Fruit fly (Drosophila melanogaster) Kc167 (cell line): ENCODE data around the gene CG12783.

ENCODE experiments used
- Myc ChIP-seq: fragments of >200 bp; optimal IDR thresholded peaks from 2 replicates; lab custom pipeline; 2017; ENCODE audit warnings: missing external identifiers
- h ChIP-seq: fragments of >200 bp; optimal IDR thresholded peaks from 3 replicates; lab custom pipeline; 2018; ENCODE audit warnings: missing external identifiers
- insv ChIP-seq: fragments of >200 bp; optimal IDR thresholded peaks from 3 replicates; lab custom pipeline; 2018; ENCODE audit warnings: missing external identifiers
- psq ChIP-seq: fragments of >200 bp; optimal IDR thresholded peaks from 2 replicates; lab custom pipeline; 2017; ENCODE audit warnings: missing external identifiers

DNA sequence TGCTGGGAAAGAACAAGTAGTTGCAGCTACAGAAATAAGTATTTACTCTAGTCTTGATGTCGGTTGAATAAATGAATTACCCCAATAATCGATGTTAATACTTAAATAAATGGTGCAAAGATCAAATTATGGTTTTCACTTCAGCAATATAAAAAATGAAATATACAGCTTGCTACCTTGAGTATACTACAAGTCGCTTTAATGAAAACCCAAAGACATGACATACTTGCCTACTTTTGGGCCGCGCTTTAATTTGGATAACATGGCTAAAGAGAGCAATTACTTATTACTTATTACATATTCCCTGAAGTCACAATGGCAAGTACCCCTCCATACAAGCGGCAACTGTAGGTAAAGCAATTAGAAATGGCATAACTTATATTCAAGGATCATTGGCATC is 2.0 kb downstream of the CG12783 start:
- TF ChIP-seq insv (lab: Kevin White, UChicago) (no peak), psq (lab: Kevin White, UChicago) (no peak), Myc (lab: Kevin White, UChicago) (no peak), h (lab: Kevin White, UChicago) (no peak)
